Worm (Caenorhabditis elegans) whole organism, midembryonic: ENCODE results near the gene rap-1.

ENCODE experiments used
- T22C8.4 ChIP-seq: fragments of 200-800 bp; sonication (Bioruptor generic); IDR thresholded peaks from 2 replicates; pipeline ENCODE4 v1.3.6; 2022; ENCODE audit warnings: missing genetic modification characterization, missing compliant biosample characterization
- cog-1 ChIP-seq: sonication (generic microtip); optimal IDR thresholded peaks from 2 replicates; lab custom pipeline; 2016; ENCODE audit warnings: missing genetic modification characterization, missing compliant biosample characterization
- flt-1 ChIP-seq: fragments of 200-800 bp; sonication (Bioruptor generic); IDR thresholded peaks from 2 replicates; pipeline ENCODE4 v1.3.6; 2022; ENCODE audit warnings: missing genetic modification characterization, missing compliant biosample characterization
- tab-1 ChIP-seq: fragments of 200-800 bp; sonication (Bioruptor generic); IDR thresholded peaks from 2 replicates; pipeline ENCODE4 v1.3.6; 2022; ENCODE audit warnings: missing genetic modification characterization, missing compliant biosample characterization
- ztf-23 ChIP-seq: fragments of 200-800 bp; sonication (Bioruptor generic); IDR thresholded peaks from 2 replicates; pipeline ENCODE4 v1.3.6; 2022; ENCODE audit warnings: missing genetic modification reagents, missing genetic modification characterization, missing compliant biosample characterization
- ztf-29 ChIP-seq: fragments of 200-800 bp; sonication (Bioruptor generic); IDR thresholded peaks from 2 replicates; pipeline ENCODE4 v1.3.6; 2022; ENCODE audit warnings: missing genetic modification reagents, missing genetic modification characterization, missing compliant biosample characterization

DNA sequence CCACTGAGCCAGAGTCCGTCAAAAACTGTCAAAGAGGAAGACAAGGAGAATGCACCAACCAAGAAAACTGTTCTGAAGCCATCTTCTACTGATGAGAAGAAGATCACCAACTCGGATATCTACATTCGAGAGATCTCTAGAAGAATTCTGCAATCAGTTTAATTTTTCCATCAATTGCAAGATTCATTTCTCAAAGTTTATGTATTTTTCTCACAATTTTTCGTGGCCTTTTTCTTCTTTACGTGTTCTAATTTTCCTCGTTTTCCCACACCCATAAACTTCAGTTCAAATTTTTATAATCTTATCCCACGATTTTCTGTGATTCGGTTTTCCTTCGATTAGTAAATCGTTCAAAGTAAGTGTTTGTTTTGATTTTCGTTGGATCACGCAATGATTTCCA, 44.8 kb downstream of the rap-1 start, which contains the start of gene hdl-2:
- TF ChIP-seq ztf-23 (GFP tag; lab: Robert Waterston, UW) (no peak), flt-1 (GFP tag; lab: Robert Waterston, UW) (no peak), ztf-29 (GFP tag; lab: Robert Waterston, UW) (no peak), T22C8.4 (no peak), tab-1 (GFP tag; lab: Robert Waterston, UW) (no peak), cog-1 (no peak)
